Fruit fly (Drosophila melanogaster): ENCODE results near the gene CG7950.
A peak's percentile ranks its signal among the peaks of the same experiment; 100 is the strongest.

Gene CG7950

DNA sequence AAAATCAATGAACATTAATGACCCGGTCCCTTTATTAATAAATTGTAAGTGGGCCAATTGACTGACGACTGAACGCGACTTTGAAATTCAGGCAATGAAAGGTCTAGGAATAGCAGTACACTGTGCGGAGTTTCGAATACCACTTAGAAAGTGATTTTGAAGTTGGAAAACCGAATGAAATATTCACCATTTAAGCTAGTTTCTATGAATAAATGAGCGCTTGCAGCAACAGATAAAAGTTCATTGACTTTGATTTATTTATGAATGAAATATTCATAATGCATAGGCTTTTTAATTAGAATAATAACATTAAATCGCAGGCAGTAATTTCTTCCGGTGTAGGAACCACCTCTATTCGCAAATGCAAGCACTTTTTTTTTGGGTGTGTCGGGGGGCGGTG lies 35.6 kb upstream of the CG7950 start (continued):
- TF ChIP-seq CG32767 (GFP tag; IDR thresholded peaks at IDR 0.05) (no peak), CG9817 (tag; optimal IDR thresholded peaks at IDR 0.05) (peak; percentile 17), Med (GFP tag) (peak; percentile 22), gem (tag; optimal IDR thresholded peaks at IDR 0.05) (no peak), row (GFP tag; IDR thresholded peaks at IDR 0.05) (peak; percentile 58), Dll (GFP tag; IDR thresholded peaks at IDR 0.05; ENCODE audit: partially characterized antibody) (no peak), Atf3 (GFP tag; optimal IDR thresholded peaks at IDR 0.05) (no peak), CG7372 (GFP tag; IDR thresholded peaks at IDR 0.05) (no peak), org-1 (GFP tag; optimal IDR thresholded peaks at IDR 0.05) (peak; percentile 8), CG15073 (GFP tag; optimal IDR thresholded peaks at IDR 0.05) (no peak), NC2α (GFP tag; optimal IDR thresholded peaks at IDR 0.05) (no peak), ci (GFP tag; IDR thresholded peaks at IDR 0.05) (no peak), CG13894 (tag; optimal IDR thresholded peaks at IDR 0.05) (no peak), CG9437 (GFP tag; optimal IDR thresholded peaks at IDR 0.05) (no peak), grau (tag; optimal IDR thresholded peaks at IDR 0.05) (peak; percentile 23), jigr1 (GFP tag; IDR thresholded peaks at IDR 0.05) (0 out of 3 replicates have a peak, but pooled peaks have one; percentile 21), az2 (GFP tag; optimal IDR thresholded peaks at IDR 0.05) (peak; percentile 3), Nf-YA (GFP tag; IDR thresholded peaks at IDR 0.05) (no peak), slbo (GFP tag; IDR thresholded peaks at IDR 0.05) (peak; percentile 34; the same call in 1 of the 2 replicates), knrl (GFP tag; IDR thresholded peaks at IDR 0.05; ENCODE audit: partially characterized antibody) (no peak), CG2712 (tag; optimal IDR thresholded peaks at IDR 0.05) (peak; percentile 30), sisA (GFP tag; IDR thresholded peaks at IDR 0.05) (peak; percentile 29; the same call in 1 of the 2 replicates), CG17912 (GFP tag; optimal IDR thresholded peaks at IDR 0.05) (no peak), dmrt99B (tag; optimal IDR thresholded peaks at IDR 0.05) (peak; percentile 43), gt (GFP tag; IDR thresholded peaks at IDR 0.05) (no peak), CG15269 (tag; optimal IDR thresholded peaks at IDR 0.05) (peak; percentile 32), CHES-1-like (GFP tag; optimal IDR thresholded peaks at IDR 0.05) (no peak), CG30020 (tag; optimal IDR thresholded peaks at IDR 0.05) (no peak), CG31441 (GFP tag; IDR thresholded peaks at IDR 0.05) (peak; percentile 24; the same call in 1 of the 2 replicates), CG4424 (GFP tag; optimal IDR thresholded peaks at IDR 0.05) (peak; percentile 29), dpn (GFP tag; optimal IDR thresholded peaks at IDR 0.05) (no peak), CG8281 (tag; optimal IDR thresholded peaks at IDR 0.05) (no peak), ATbp (GFP tag; optimal IDR thresholded peaks at IDR 0.05) (peak; percentile 45), CG9797 (GFP tag; optimal IDR thresholded peaks at IDR 0.05) (no peak), Ptx1 (GFP tag; IDR thresholded peaks at IDR 0.05) (0 out of 2 replicates have a peak, but pooled peaks have one; percentile 31), CG17829 (tag; optimal IDR thresholded peaks at IDR 0.05) (peak; percentile 18), CG6765 (GFP tag; optimal IDR thresholded peaks at IDR 0.05) (no peak), sr (GFP tag; IDR thresholded peaks at IDR 0.05) (no peak), lmd (GFP tag; IDR thresholded peaks at IDR 0.05) (peak; percentile 30; the same call in 1 of the 2 replicates), CG3281 (GFP tag; optimal IDR thresholded peaks at IDR 0.05) (no peak), dysf (GFP tag; IDR thresholded peaks at IDR 0.05) (peak; percentile 59; the same call in 1 of the 3 replicates), Opbp (GFP tag; IDR thresholded peaks at IDR 0.05; ENCODE audit: partially characterized antibody) (no peak), Hey (tag; optimal IDR thresholded peaks at IDR 0.05) (no peak), Meics (GFP tag; optimal IDR thresholded peaks at IDR 0.05) (peak; percentile 37), CG43689 (GFP tag; IDR thresholded peaks at IDR 0.05) (no peak), H2.0 (GFP tag; IDR thresholded peaks at IDR 0.05) (no peak), chm (GFP tag; IDR thresholded peaks at IDR 0.05) (no peak), CG4730 (GFP tag; IDR thresholded peaks at IDR 0.05) (0 out of 2 replicates have a peak, but pooled peaks have one; percentile 27), ems (GFP tag; optimal IDR thresholded peaks at IDR 0.05) (no peak), Dek (tag; optimal IDR thresholded peaks at IDR 0.05) (peak; percentile 8), Hr51 (GFP tag; optimal IDR thresholded peaks at IDR 0.05) (peak in 1 of 2 experiments; percentile 50)
